Worm (Caenorhabditis elegans): ENCODE data around the gene K02E2.6.

- TF ChIP-seq ham-2 (GFP tag; optimal IDR thresholded peaks at IDR 0.05) (no peak), nhr-28 (tag; optimal IDR thresholded peaks at IDR 0.05) (no peak), unc-62 (GFP tag; optimal IDR thresholded peaks at IDR 0.05) (no peak), ces-1 (GFP tag; optimal IDR thresholded peaks at IDR 0.05) (no peak), nhr-237 (tag; optimal IDR thresholded peaks at IDR 0.05) (no peak), snpc-4 (tag; optimal IDR thresholded peaks at IDR 0.05) (no peak), mep-1 (tag; optimal IDR thresholded peaks at IDR 0.05) (no peak)
These were observed 5.1 kb upstream of the K02E2.6 start, which contains the start of gene ins-35 for ce11 chrV:20375236-20375635.

All from whole organism, mixed stage, embryonic.